In the genomic region with DNA sequence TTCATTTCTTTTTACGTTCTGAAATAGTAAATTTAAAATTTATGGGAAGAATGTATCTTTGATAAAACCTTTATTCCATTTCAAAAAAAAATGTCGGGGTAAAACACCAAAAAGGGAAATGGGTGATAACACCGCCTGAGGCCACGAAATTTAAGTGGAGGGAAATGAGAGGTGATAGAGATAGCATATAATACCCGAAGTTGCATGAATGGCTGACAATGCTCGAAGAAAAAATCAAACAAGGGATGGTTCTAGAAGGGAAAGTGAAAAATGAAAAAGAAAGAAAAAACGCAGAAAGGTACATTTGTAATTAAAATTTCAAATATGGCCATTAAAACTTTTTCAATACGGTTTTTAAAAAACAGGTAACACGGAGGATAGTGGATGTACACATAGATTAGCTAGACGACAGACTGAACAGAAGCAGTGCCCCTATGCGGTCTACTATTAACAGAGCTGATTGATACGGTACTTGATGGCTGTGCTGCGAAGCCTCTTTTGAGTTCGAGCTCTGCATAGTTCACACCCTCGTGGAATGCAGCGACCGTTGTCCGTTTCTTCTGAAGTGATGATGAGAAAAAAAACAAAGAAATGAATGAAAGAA, we compare ENCODE assay signal across 2 worm cellular contexts.
TF ChIP-seq lines count a peak whose summit lies in the region.

No protein-coding gene starts in this region.

TF ChIP-seq in whole organism, L4 larva, 104 proteins besides CTCF, POLR2A, EP300 and RAD21 (continued from another document):
- TF ChIP-seq mxl-2 (GFP tag; conservative IDR thresholded peaks at IDR 0.05; lab: Robert Waterston, UW) (0 out of 2 replicates have a peak, but pooled peaks have one; percentile 11), daf-16 (GFP tag; optimal IDR thresholded peaks at IDR 0.05; lab: Kevin White, UChicago) (no peak), daf-16 (tag; optimal IDR thresholded peaks at IDR 0.05; lab: Kevin White, UChicago) (peak; percentile 69), hmg-1.1 (GFP tag; IDR thresholded peaks at IDR 0.05; lab: Robert Waterston, UW) (no peak), zag-1 (tag; optimal IDR thresholded peaks at IDR 0.05; lab: Kevin White, UChicago) (no peak), pha-4 (GFP tag; IDR thresholded peaks at IDR 0.05; lab: Robert Waterston, UW) (peak; percentile 54; the same call in 1 of the 2 replicates), pha-4 (tag; optimal IDR thresholded peaks at IDR 0.05; lab: Kevin White, UChicago) (no peak), F49E8.2 (tag; optimal IDR thresholded peaks at IDR 0.05; lab: Kevin White, UChicago; ENCODE audit: borderline replicate concordance) (no peak), mes-2 (tag; optimal IDR thresholded peaks at IDR 0.05; lab: Kevin White, UChicago; ENCODE audit: poor library complexity, severe bottlenecking) (peak; percentile 57), Y75B8A.6 (GFP tag; IDR thresholded peaks at IDR 0.05; lab: Robert Waterston, UW) (no peak), duxl-1 (tag; optimal IDR thresholded peaks at IDR 0.05; lab: Kevin White, UChicago; ENCODE audit: poor library complexity) (peak; percentile 19), lin-38 (GFP tag; IDR thresholded peaks at IDR 0.05; lab: Robert Waterston, UW) (0 out of 2 replicates have a peak, but pooled peaks have one; percentile 30)

TF ChIP-seq in whole organism, young adult, 124 proteins besides CTCF, POLR2A, EP300 and RAD21 (continued from another document):
- TF ChIP-seq rcor-1 (GFP tag; IDR thresholded peaks at IDR 0.05; lab: Robert Waterston, UW): no peak
- peak; percentile 55; the same call in 1 of the 2 replicates for TF ChIP-seq Y53G8AR.9 (GFP tag; conservative IDR thresholded peaks at IDR 0.05; lab: Robert Waterston, UW)
- no peak for TF ChIP-seq snpc-3.4 (tag; optimal IDR thresholded peaks at IDR 0.05; lab: Kevin White, UChicago)
- no peak for TF ChIP-seq F39B2.1 (GFP tag; IDR thresholded peaks at IDR 0.05; lab: Robert Waterston, UW)
- TF ChIP-seq F37B4.10 (GFP tag; IDR thresholded peaks at IDR 0.05; lab: Robert Waterston, UW): 0 out of 2 replicates have a peak, but pooled peaks have one; percentile 15
- no peak for TF ChIP-seq nhr-90 (tag; optimal IDR thresholded peaks at IDR 0.05; lab: Kevin White, UChicago)
- peak; percentile 22 for TF ChIP-seq ZK185.1 (tag; optimal IDR thresholded peaks at IDR 0.05; lab: Kevin White, UChicago; ENCODE audit: poor library complexity, severe bottlenecking)
- no peak for TF ChIP-seq F57A8.1 (GFP tag; optimal IDR thresholded peaks at IDR 0.05; lab: Kevin White, UChicago)
- TF ChIP-seq him-1 (tag; optimal IDR thresholded peaks at IDR 0.05; lab: Kevin White, UChicago): no peak
- TF ChIP-seq B0336.3 (GFP tag; IDR thresholded peaks at IDR 0.05; lab: Robert Waterston, UW): peak; percentile 51; the same call in 1 of the 2 replicates
- peak; percentile 63; the same call in 1 of the 2 replicates for TF ChIP-seq nfyb-1 (GFP tag; IDR thresholded peaks at IDR 0.05; lab: Robert Waterston, UW)
- no peak for TF ChIP-seq let-526 (GFP tag; IDR thresholded peaks at IDR 0.05; lab: Robert Waterston, UW)
- TF ChIP-seq aptf-3 (GFP tag; IDR thresholded peaks at IDR 0.05; lab: Robert Waterston, UW): no peak
- no peak for TF ChIP-seq hrde-1 (tag; optimal IDR thresholded peaks at IDR 0.05; lab: Kevin White, UChicago; ENCODE audit: borderline replicate concordance)
- no peak for TF ChIP-seq akir-1 (GFP tag; optimal IDR thresholded peaks at IDR 0.05; lab: Kevin White, UChicago)
